Worm (Caenorhabditis elegans) whole organism, young adult: ENCODE results near the gene C46C11.4.

Experiments
- F22D6.2 ChIP-seq: sonication (generic microtip); optimal IDR thresholded peaks from 2 replicates; lab custom pipeline; 2016; ENCODE audit warnings: mild to moderate bottlenecking, missing genetic modification characterization, missing compliant biosample characterization
- F23B12.7 ChIP-seq: sonication (generic microtip); optimal IDR thresholded peaks from 2 replicates; lab custom pipeline; 2017; ENCODE audit warnings: missing genetic modification characterization, mild to moderate bottlenecking, missing compliant biosample characterization, antibody characterized with exemption, moderate library complexity; ENCODE audit not compliant: insufficient read depth
- F57C9.4 ChIP-seq: sonication (generic microtip); optimal IDR thresholded peaks from 2 replicates; lab custom pipeline; 2017; ENCODE audit warnings: mild to moderate bottlenecking, missing genetic modification characterization, missing compliant biosample characterization
- Y56A3A.18 ChIP-seq: fragments of 200-800 bp; sonication (Bioruptor generic); IDR thresholded peaks from 2 replicates; pipeline ENCODE4 v1.3.6; 2022; ENCODE audit warnings: missing genetic modification reagents, missing genetic modification characterization, missing compliant biosample characterization
- Y67H2A.10 ChIP-seq: fragments of 200-800 bp; sonication (Bioruptor generic); conservative IDR thresholded peaks from 2 replicates; pipeline ENCODE4 v1.3.6; 2022; ENCODE audit warnings: missing genetic modification reagents, missing genetic modification characterization, missing compliant biosample characterization
- Y95B8A.8 ChIP-seq: fragments of 200-800 bp; sonication (Bioruptor generic); IDR thresholded peaks from 2 replicates; pipeline ENCODE4 v1.3.6; 2022; ENCODE audit warnings: missing genetic modification reagents, missing genetic modification characterization, missing compliant biosample characterization
- aptf-2 ChIP-seq: fragments of 200-800 bp; sonication (Bioruptor generic); conservative IDR thresholded peaks from 2 replicates; pipeline ENCODE4 v1.3.6; 2022; ENCODE audit warnings: missing genetic modification reagents, missing genetic modification characterization, missing compliant biosample characterization
- cebp-1 ChIP-seq, 2 experiments: fragments of 200-800 bp in 1 of 2; sonication (Bioruptor generic) in 1 of 2; sonication (generic microtip) in 1 of 2; IDR thresholded peaks in 1 of 2; optimal IDR thresholded peaks in 1 of 2; 2 replicates each; pipeline versions ENCODE4 v1.3.6 to Lab custom; 2017 to 2022; ENCODE audit warnings: missing compliant biosample characterization in 2 of 2, missing genetic modification characterization in 2 of 2, mild to moderate bottlenecking in 1 of 2, missing genetic modification reagents in 1 of 2, moderate library complexity in 1 of 2
- ceh-40 ChIP-seq: fragments of 200-800 bp; sonication (Bioruptor generic); IDR thresholded peaks from 2 replicates; pipeline ENCODE4 v1.3.6; 2022; ENCODE audit warnings: missing genetic modification characterization, missing compliant biosample characterization
- dpl-1 ChIP-seq: fragments of 150-350 bp; optimal IDR thresholded peaks from 2 replicates; lab custom pipeline; 2014; ENCODE audit warnings: missing biosample characterization, missing genetic modification reagents, missing genetic modification characterization
- egrh-3 ChIP-seq: fragments of 200-800 bp; sonication (Bioruptor generic); IDR thresholded peaks from 2 replicates; pipeline ENCODE4 v1.3.6; 2022; ENCODE audit warnings: missing genetic modification reagents, missing genetic modification characterization, missing compliant biosample characterization
- ekl-4 ChIP-seq: fragments of 200-800 bp; sonication (Bioruptor generic); IDR thresholded peaks from 2 replicates; pipeline ENCODE4 v1.3.6; 2022; ENCODE audit warnings: missing genetic modification reagents, missing genetic modification characterization, missing compliant biosample characterization
- ets-4 ChIP-seq: fragments of 200-800 bp; sonication (Bioruptor generic); optimal IDR thresholded peaks from 2 replicates; lab custom pipeline; 2018; ENCODE audit warnings: mild to moderate bottlenecking, missing genetic modification characterization, missing compliant biosample characterization
- hlh-26 ChIP-seq: fragments of 200-800 bp; sonication (Bioruptor generic); conservative IDR thresholded peaks from 2 replicates; pipeline ENCODE4 v1.3.6; 2022; ENCODE audit warnings: missing genetic modification reagents, missing genetic modification characterization, missing compliant biosample characterization
- lag-1 ChIP-seq: fragments of 200-800 bp; sonication (Bioruptor generic); IDR thresholded peaks from 2 replicates; pipeline ENCODE4 v1.3.6; 2022; ENCODE audit warnings: missing genetic modification reagents, missing genetic modification characterization, missing compliant biosample characterization
- let-526 ChIP-seq: fragments of 200-800 bp; sonication (Bioruptor generic); IDR thresholded peaks from 2 replicates; pipeline ENCODE4 v1.3.6; 2022; ENCODE audit warnings: missing genetic modification reagents, missing genetic modification characterization, missing compliant biosample characterization
- lin-54 ChIP-seq: fragments of 200-800 bp; sonication (Bioruptor generic); optimal IDR thresholded peaks from 2 replicates; lab custom pipeline; 2018; ENCODE audit warnings: mild to moderate bottlenecking, missing genetic modification characterization, missing compliant biosample characterization
- lsy-27 ChIP-seq: sonication (generic microtip); optimal IDR thresholded peaks from 2 replicates; lab custom pipeline; 2017; ENCODE audit warnings: missing genetic modification characterization, mild to moderate bottlenecking, missing compliant biosample characterization, antibody characterized with exemption, missing genotype, borderline replicate concordance; ENCODE audit not compliant: insufficient read depth
- mes-4 ChIP-seq: sonication (generic microtip); optimal IDR thresholded peaks from 2 replicates; lab custom pipeline; 2016; ENCODE audit warnings: missing genotype, missing genetic modification characterization, missing compliant biosample characterization
- nfya-1 ChIP-seq: sonication (generic microtip); optimal IDR thresholded peaks from 2 replicates; lab custom pipeline; 2017; ENCODE audit warnings: antibody characterized with exemption, missing compliant biosample characterization, missing genetic modification characterization, borderline replicate concordance; ENCODE audit not compliant: insufficient read depth
- nfya-2 ChIP-seq: fragments of 200-800 bp; sonication (Bioruptor generic); IDR thresholded peaks from 2 replicates; pipeline ENCODE4 v1.3.6; 2022; ENCODE audit warnings: missing genetic modification reagents, missing genetic modification characterization, missing compliant biosample characterization
- nfyb-1 ChIP-seq: fragments of 200-800 bp; sonication (Bioruptor generic); IDR thresholded peaks from 2 replicates; pipeline ENCODE4 v1.3.6; 2022; ENCODE audit warnings: missing genetic modification reagents, missing genetic modification characterization, missing compliant biosample characterization
- nhr-80 ChIP-seq: sonication (generic microtip); optimal IDR thresholded peaks from 2 replicates; lab custom pipeline; 2016; ENCODE audit warnings: missing genetic modification characterization, missing compliant biosample characterization
- pbrm-1 ChIP-seq: fragments of 200-800 bp; sonication (Bioruptor generic); IDR thresholded peaks from 2 replicates; pipeline ENCODE4 v1.3.6; 2022; ENCODE audit warnings: missing genetic modification reagents, missing genetic modification characterization, missing compliant biosample characterization
- sea-2 ChIP-seq: fragments of 200-800 bp; sonication (Bioruptor generic); IDR thresholded peaks from 2 replicates; pipeline ENCODE4 v1.3.6; 2022; ENCODE audit warnings: missing genetic modification characterization, missing compliant biosample characterization
- snpc-1.1 ChIP-seq: sonication (generic microtip); optimal IDR thresholded peaks from 2 replicates; lab custom pipeline; 2017; ENCODE audit warnings: missing genetic modification characterization, mild to moderate bottlenecking, missing compliant biosample characterization, antibody characterized with exemption, moderate library complexity, missing genotype, missing genetic modification reagents; ENCODE audit not compliant: insufficient read depth
- snpc-4 ChIP-seq, 5 experiments: fragments of 150-350 bp in 1 of 5; sonication (generic microtip) in 4 of 5; optimal IDR thresholded peaks; 2 replicates each; lab custom pipeline; 2014 to 2018; ENCODE audit warnings: missing genetic modification characterization in 5 of 5, missing biosample characterization in 3 of 5, antibody characterized with exemption in 2 of 5, mild to moderate bottlenecking in 2 of 5, missing compliant biosample characterization in 2 of 5, missing genotype in 2 of 5, moderate library complexity in 2 of 5, missing genetic modification reagents in 1 of 5

Gene C46C11.4

ce11 chrX:4676702-4677101 lies 29.7 kb upstream of the C46C11.4 start:
- 0 out of 2 replicates have a peak, but pooled peaks have one; percentile 22 for TF ChIP-seq nfyb-1
- no peak for TF ChIP-seq F57C9.4

ce11 chrX:4673165-4673756 lies 26.3 kb upstream of the C46C11.4 start, which contains the start of gene tmem-135:
Gene tmem-135, plus strand, starts transcription at chrX:4673706.
- TF ChIP-seq sea-2 (GFP tag; lab: Robert Waterston, UW) (no peak), nfya-2 (GFP tag; lab: Robert Waterston, UW) (no peak), aptf-2 (GFP tag; lab: Robert Waterston, UW) (no peak), nhr-80 (peak; percentile 6), lsy-27 (tag; lab: Kevin White, UChicago) (no peak), pbrm-1 (GFP tag; lab: Robert Waterston, UW) (no peak), Y56A3A.18 (no peak)

- no peak for TF ChIP-seq snpc-1.1 (tag; lab: Kevin White, UChicago)
- no peak for TF ChIP-seq snpc-4 (GFP tag; optimal IDR thresholded peaks at IDR 0.05; lab: Kevin White, UChicago)
- no peak for TF ChIP-seq snpc-4 (tag; optimal IDR thresholded peaks at IDR 0.05; lab: Kevin White, UChicago)
- TF ChIP-seq nhr-80 = peak; percentile 76
- TF ChIP-seq F23B12.7 (tag; lab: Kevin White, UChicago) = no peak
- TF ChIP-seq ets-4 (GFP tag; lab: Kevin White, UChicago) = peak; percentile 88
- TF ChIP-seq nfya-1 (tag; lab: Kevin White, UChicago) = no peak
- TF ChIP-seq lin-54 (GFP tag; lab: Kevin White, UChicago) = no peak
- TF ChIP-seq hlh-26 (GFP tag; lab: Robert Waterston, UW) = no peak
- TF ChIP-seq lag-1 (GFP tag; lab: Robert Waterston, UW) = no peak
- no peak for TF ChIP-seq ceh-40 (GFP tag; lab: Robert Waterston, UW)
- no peak for TF ChIP-seq F22D6.2 (tag; lab: Kevin White, UChicago)
- TF ChIP-seq mes-4 (tag; lab: Kevin White, UChicago) = no peak
- TF ChIP-seq ekl-4 (GFP tag; lab: Robert Waterston, UW) = no peak
- no peak for TF ChIP-seq Y95B8A.8 (GFP tag; lab: Robert Waterston, UW)
- no peak for TF ChIP-seq egrh-3
- TF ChIP-seq, all 124 proteins: peak for 2
Observed at ce11 chrX:4671837-4672236, 24.8 kb upstream of the C46C11.4 start.

ce11 chrX:4667788-4668187 lies 20.8 kb upstream of the C46C11.4 start, which contains the start of gene mfsd-12:
Gene mfsd-12, plus strand, starts transcription at chrX:4668088.
- TF ChIP-seq cebp-1 (GFP tag; IDR thresholded peaks at IDR 0.05; lab: Robert Waterston, UW) (0 out of 2 replicates have a peak, but pooled peaks have one; percentile 24), cebp-1 (tag; optimal IDR thresholded peaks at IDR 0.05; lab: Kevin White, UChicago) (peak; percentile 69), let-526 (GFP tag; lab: Robert Waterston, UW) (no peak)
- TF ChIP-seq, all 124 proteins: peak for 1

- no peak for TF ChIP-seq Y67H2A.10 (GFP tag; lab: Robert Waterston, UW)
- TF ChIP-seq dpl-1 (GFP tag; lab: Kevin White, UChicago) = no peak
- TF ChIP-seq nfyb-1 = no peak
Observed at ce11 chrX:4664649-4665048, 17.6 kb upstream of the C46C11.4 start.
